Fruit fly (Drosophila melanogaster) whole organism, embryonic: Measurements from ENCODE around the gene CG13482.

ENCODE experiments used
- Adf1 ChIP-seq: fragments of 200-800 bp; sonication (Bioruptor generic); IDR thresholded peaks from 2 replicates; pipeline ENCODE4 v1.3.6; 2022; ENCODE audit warnings: missing biosample characterization, missing genetic modification characterization
- Blimp-1 ChIP-seq: fragments of 200-800 bp; sonication (Bioruptor generic); optimal IDR thresholded peaks from 3 replicates; lab custom pipeline; 2018; ENCODE audit warnings: missing biosample characterization, missing genetic modification characterization, mild to moderate bottlenecking, moderate library complexity, missing genetic modification reagents
- CG10274 ChIP-seq: fragments of 200-800 bp; sonication (Bioruptor generic); optimal IDR thresholded peaks from 3 replicates; lab custom pipeline; 2017; ENCODE audit warnings: missing biosample characterization, mild to moderate bottlenecking, missing genetic modification characterization
- CG11398 ChIP-seq: fragments of 200-800 bp; sonication (Bioruptor generic); optimal IDR thresholded peaks from 2 replicates; lab custom pipeline; 2016; ENCODE audit warnings: missing biosample characterization, missing genetic modification characterization
- CG11696 ChIP-seq: fragments of 200-800 bp; sonication (Bioruptor generic); IDR thresholded peaks from 2 replicates; pipeline ENCODE4 v1.3.6; 2022; ENCODE audit warnings: missing biosample characterization, missing genetic modification characterization
- CG12942 ChIP-seq: fragments of 200-800 bp; sonication (Bioruptor generic); optimal IDR thresholded peaks from 3 replicates; lab custom pipeline; 2016; ENCODE audit warnings: missing biosample characterization, missing genetic modification characterization
- CG13123 ChIP-seq: fragments of 200-800 bp; sonication (Bioruptor generic); optimal IDR thresholded peaks from 2 replicates; lab custom pipeline; 2016; ENCODE audit warnings: missing biosample characterization, missing genetic modification characterization
- CG13624 ChIP-seq: fragments of 200-800 bp; sonication (Bioruptor generic); optimal IDR thresholded peaks from 2 replicates; lab custom pipeline; 2016; ENCODE audit warnings: missing biosample characterization, missing genetic modification characterization
- CG15601 ChIP-seq: fragments of 200-800 bp; sonication (Bioruptor generic); optimal IDR thresholded peaks from 3 replicates; lab custom pipeline; 2019; ENCODE audit warnings: missing biosample characterization, mild to moderate bottlenecking, missing genetic modification characterization, moderate library complexity
- CG15696 ChIP-seq: fragments of 200-800 bp; sonication (Bioruptor generic); optimal IDR thresholded peaks from 2 replicates; lab custom pipeline; 2019; ENCODE audit warnings: missing biosample characterization, mild to moderate bottlenecking, missing genetic modification characterization, moderate library complexity
- CG17912 ChIP-seq: fragments of 200-800 bp; sonication (Bioruptor generic); optimal IDR thresholded peaks from 2 replicates; lab custom pipeline; 2018; ENCODE audit warnings: missing biosample characterization, mild to moderate bottlenecking, missing genetic modification characterization
- CG18262 ChIP-seq: fragments of 200-800 bp; optimal IDR thresholded peaks from 3 replicates; lab custom pipeline; 2019; ENCODE audit warnings: missing biosample characterization, mild to moderate bottlenecking, missing genetic modification characterization, moderate library complexity
- CG18619 ChIP-seq: fragments of 200-800 bp; sonication (Bioruptor generic); optimal IDR thresholded peaks from 3 replicates; lab custom pipeline; 2017; ENCODE audit warnings: missing biosample characterization, mild to moderate bottlenecking, missing genetic modification characterization
- CG2120 ChIP-seq: fragments of 200-800 bp; sonication (Bioruptor generic); optimal IDR thresholded peaks from 3 replicates; lab custom pipeline; 2016; ENCODE audit warnings: missing biosample characterization, missing genetic modification characterization
- CG2889 ChIP-seq: fragments of 200-800 bp; sonication (Bioruptor generic); IDR thresholded peaks from 3 replicates; pipeline ENCODE4 v1.3.6; 2022; ENCODE audit warnings: missing biosample characterization, missing genetic modification characterization
- CG30403 ChIP-seq: fragments of 200-800 bp; sonication (Bioruptor generic); optimal IDR thresholded peaks from 3 replicates; lab custom pipeline; 2016; ENCODE audit warnings: missing biosample characterization, missing genetic modification characterization
- CG34376 ChIP-seq: fragments of 200-800 bp; sonication (Bioruptor generic); optimal IDR thresholded peaks from 2 replicates; lab custom pipeline; 2018; ENCODE audit warnings: missing biosample characterization, mild to moderate bottlenecking, missing genetic modification characterization
- CG34422 ChIP-seq: fragments of 200-800 bp; sonication (Bioruptor generic); IDR thresholded peaks from 3 replicates; pipeline ENCODE4 v1.3.6; 2022; ENCODE audit warnings: missing biosample characterization, missing genetic modification characterization
- CG42726 ChIP-seq: fragments of 200-800 bp; sonication (Bioruptor generic); IDR thresholded peaks from 2 replicates; pipeline ENCODE4 v1.3.6; 2022; ENCODE audit warnings: missing biosample characterization, missing genetic modification characterization; ENCODE audit not compliant: partially characterized antibody
- CG4730 ChIP-seq: fragments of 200-800 bp; sonication (Bioruptor generic); IDR thresholded peaks from 2 replicates; pipeline ENCODE4 v1.3.6; 2022; ENCODE audit warnings: missing biosample characterization, missing genetic modification characterization
- CG4820 ChIP-seq: fragments of 200-800 bp; sonication (Bioruptor generic); optimal IDR thresholded peaks from 3 replicates; lab custom pipeline; 2016; ENCODE audit warnings: missing biosample characterization, missing genetic modification characterization
- CG6272 ChIP-seq: fragments of 200-800 bp; sonication (Bioruptor generic); IDR thresholded peaks from 2 replicates; pipeline ENCODE4 v1.3.6; 2022; ENCODE audit warnings: missing biosample characterization, missing genetic modification characterization
- CG7839 ChIP-seq: fragments of 200-800 bp; sonication (Bioruptor generic); optimal IDR thresholded peaks from 3 replicates; lab custom pipeline; 2018; ENCODE audit warnings: missing biosample characterization, mild to moderate bottlenecking, missing genetic modification characterization, moderate library complexity
- CG8478 ChIP-seq: fragments of >200 bp; optimal IDR thresholded peaks from 2 replicates; lab custom pipeline; 2018
- CG9727 ChIP-seq: fragments of 200-800 bp; sonication (Bioruptor generic); optimal IDR thresholded peaks from 3 replicates; lab custom pipeline; 2017; ENCODE audit warnings: missing biosample characterization, mild to moderate bottlenecking, missing genetic modification characterization
- Chrac-16 ChIP-seq: fragments of 200-800 bp; sonication (Bioruptor generic); optimal IDR thresholded peaks from 3 replicates; lab custom pipeline; 2016; ENCODE audit warnings: missing biosample characterization, missing genetic modification characterization
- CkIIα-i1 ChIP-seq: fragments of 200-800 bp; sonication (Bioruptor generic); IDR thresholded peaks from 2 replicates; pipeline ENCODE4 v1.3.6; 2022; ENCODE audit warnings: missing biosample characterization, missing genetic modification characterization
- Gug ChIP-seq: fragments of 200-800 bp; sonication (Bioruptor generic); IDR thresholded peaks from 4 replicates; pipeline ENCODE4 v1.3.6; 2022; ENCODE audit warnings: missing biosample characterization, missing genetic modification characterization
- HLH3B ChIP-seq: fragments of 200-800 bp; sonication (Bioruptor generic); IDR thresholded peaks from 2 replicates; pipeline ENCODE4 v1.3.6; 2022; ENCODE audit warnings: missing biosample characterization, missing genetic modification characterization
- Hand ChIP-seq: fragments of 200-800 bp; sonication (Bioruptor generic); optimal IDR thresholded peaks from 2 replicates; lab custom pipeline; 2017; ENCODE audit warnings: mild to moderate bottlenecking, missing biosample characterization, missing genetic modification reagents, missing genetic modification characterization
- Lim3 ChIP-seq: fragments of 200-800 bp; sonication (Bioruptor generic); IDR thresholded peaks from 2 replicates; pipeline ENCODE4 v1.3.6; 2022; ENCODE audit warnings: missing biosample characterization, missing genetic modification characterization
- Max ChIP-seq: fragments of 200-800 bp; sonication (Bioruptor generic); optimal IDR thresholded peaks from 2 replicates; lab custom pipeline; 2016; ENCODE audit warnings: missing biosample characterization, mild to moderate bottlenecking, missing genetic modification characterization
- Ravus ChIP-seq: fragments of 200-800 bp; sonication (Bioruptor generic); IDR thresholded peaks from 2 replicates; pipeline ENCODE4 v1.3.6; 2022; ENCODE audit warnings: missing biosample characterization, missing genetic modification characterization
- Side ChIP-seq: fragments of 200-800 bp; sonication (Bioruptor generic); optimal IDR thresholded peaks from 2 replicates; lab custom pipeline; 2016; ENCODE audit warnings: missing biosample characterization, missing genetic modification characterization
- Usf ChIP-seq: fragments of 200-800 bp; sonication (Bioruptor generic); optimal IDR thresholded peaks from 2 replicates; lab custom pipeline; 2017; ENCODE audit warnings: missing genotype, missing biosample characterization, missing genetic modification characterization
- Xbp1 ChIP-seq: fragments of 200-800 bp; sonication (Bioruptor generic); optimal IDR thresholded peaks from 3 replicates; lab custom pipeline; 2016; ENCODE audit warnings: missing biosample characterization, mild to moderate bottlenecking, missing genetic modification characterization
- amos ChIP-seq: fragments of 200-800 bp; sonication (Bioruptor generic); IDR thresholded peaks from 2 replicates; pipeline ENCODE4 v1.3.6; 2022; ENCODE audit warnings: missing biosample characterization, missing genetic modification characterization; ENCODE audit not compliant: partially characterized antibody
- ato ChIP-seq: fragments of 200-800 bp; sonication (Bioruptor generic); IDR thresholded peaks from 2 replicates; pipeline ENCODE4 v1.3.6; 2022; ENCODE audit warnings: missing biosample characterization, missing genetic modification characterization; ENCODE audit not compliant: partially characterized antibody
- chinmo ChIP-seq: fragments of 200-800 bp; sonication (Bioruptor generic); IDR thresholded peaks from 4 replicates; pipeline ENCODE4 v1.3.6; 2022; ENCODE audit warnings: missing biosample characterization, missing genetic modification characterization; ENCODE audit not compliant: partially characterized antibody
- da ChIP-seq: fragments of 200-800 bp; sonication (Bioruptor generic); optimal IDR thresholded peaks from 2 replicates; lab custom pipeline; 2016; ENCODE audit warnings: missing biosample characterization, missing genetic modification characterization
- dm ChIP-seq: fragments of 200-800 bp; sonication (Bioruptor generic); optimal IDR thresholded peaks from 3 replicates; lab custom pipeline; 2016; ENCODE audit warnings: missing biosample characterization, missing genetic modification characterization
- grn ChIP-seq: fragments of 200-800 bp; sonication (Bioruptor generic); optimal IDR thresholded peaks from 3 replicates; lab custom pipeline; 2017; ENCODE audit warnings: missing biosample characterization, missing genetic modification characterization
- hb ChIP-seq: fragments of 200-800 bp; sonication (Bioruptor generic); IDR thresholded peaks from 3 replicates; pipeline ENCODE4 v1.3.6; 2022; ENCODE audit warnings: missing biosample characterization, missing genetic modification characterization; ENCODE audit not compliant: partially characterized antibody
- luna ChIP-seq: fragments of 200-800 bp; sonication (Bioruptor generic); optimal IDR thresholded peaks from 2 replicates; lab custom pipeline; 2016; ENCODE audit warnings: missing biosample characterization, missing genetic modification characterization
- psq ChIP-seq: fragments of 200-800 bp; sonication (Bioruptor generic); optimal IDR thresholded peaks from 2 replicates; lab custom pipeline; 2017; ENCODE audit warnings: missing biosample characterization, missing genetic modification characterization
- sc ChIP-seq, 3 experiments: fragments of >200 bp in 2 of 3; fragments of 200-800 bp in 1 of 3; sonication (Bioruptor generic) in 1 of 3; optimal IDR thresholded peaks; 2 replicates in 2 of 3; 3 replicates in 1 of 3; lab custom pipeline; 2017; ENCODE audit warnings: mild to moderate bottlenecking in 1 of 3, missing biosample characterization in 1 of 3, missing genetic modification characterization in 1 of 3, missing genetic modification reagents in 1 of 3
- slou ChIP-seq: fragments of 200-800 bp; sonication (Bioruptor generic); optimal IDR thresholded peaks from 3 replicates; lab custom pipeline; 2016; ENCODE audit warnings: missing biosample characterization, missing genetic modification characterization
- ttk ChIP-seq: fragments of 200-800 bp; sonication (Bioruptor generic); IDR thresholded peaks from 2 replicates; pipeline ENCODE4 v2.1.2; 2022; ENCODE audit warnings: missing biosample characterization, missing genetic modification characterization
- vfl ChIP-seq: fragments of 200-800 bp; sonication (Bioruptor generic); optimal IDR thresholded peaks from 2 replicates; lab custom pipeline; 2016; ENCODE audit warnings: missing biosample characterization, missing genetic modification characterization
- vvl ChIP-seq: fragments of 200-800 bp; sonication (Bioruptor generic); IDR thresholded peaks from 2 replicates; pipeline ENCODE4 v1.3.6; 2022; ENCODE audit warnings: missing biosample characterization, missing genetic modification characterization

The CG13482 gene

dm6 chr3L:14359815-14360719 is 30.9 kb downstream of the CG13482 start (continued):
- TF ChIP-seq CG17912, result no peak
- TF ChIP-seq Xbp1 (GFP tag; lab: Kevin White, UChicago), result no peak
- no peak for TF ChIP-seq Usf (GFP tag; lab: Kevin White, UChicago)
- TF ChIP-seq da (GFP tag; lab: Kevin White, UChicago), result no peak
- TF ChIP-seq CkIIα-i1 (GFP tag; lab: Robert Waterston, UW), result no peak
- TF ChIP-seq CG6272, result no peak
- TF ChIP-seq CG11398 (GFP tag; lab: Kevin White, UChicago), result no peak
- TF ChIP-seq CG2120 (GFP tag; lab: Kevin White, UChicago), result no peak
- no peak for TF ChIP-seq psq (GFP tag; lab: Kevin White, UChicago)
- TF ChIP-seq CG11696, result no peak
- TF ChIP-seq Gug, result no peak
- no peak for TF ChIP-seq vfl (GFP tag; lab: Kevin White, UChicago)
- TF ChIP-seq slou (GFP tag; lab: Kevin White, UChicago), result no peak
- peak; percentile 32; the same call in 1 of the 2 replicates for TF ChIP-seq vvl (GFP tag; lab: Robert Waterston, UW)
- TF ChIP-seq CG15601, result no peak
- TF ChIP-seq CG18619 (GFP tag; lab: Kevin White, UChicago), result no peak
- TF ChIP-seq dm (GFP tag; lab: Kevin White, UChicago), result no peak
- TF ChIP-seq CG34422 (GFP tag; lab: Robert Waterston, UW), result no peak
- no peak for TF ChIP-seq Ravus (GFP tag; lab: Robert Waterston, UW)
- no peak for TF ChIP-seq Lim3 (GFP tag; lab: Robert Waterston, UW)
- peak; percentile 38 for TF ChIP-seq Blimp-1
- TF ChIP-seq CG15696 (tag; lab: Kevin White, UChicago), result no peak
- no peak for TF ChIP-seq luna (GFP tag; lab: Kevin White, UChicago)
- no peak for TF ChIP-seq Side
- TF ChIP-seq CG10274 (GFP tag; lab: Kevin White, UChicago), result no peak
- 0 out of 2 replicates have a peak, but pooled peaks have one; percentile 9 for TF ChIP-seq HLH3B (GFP tag; lab: Robert Waterston, UW)
- no peak for TF ChIP-seq CG4820 (GFP tag; lab: Kevin White, UChicago)
- no peak for TF ChIP-seq CG42726 (GFP tag; lab: Robert Waterston, UW)
- TF ChIP-seq ato (GFP tag; lab: Robert Waterston, UW), result no peak
- no peak for TF ChIP-seq CG12942
- TF ChIP-seq ttk (GFP tag; lab: Robert Waterston, UW), result no peak
- TF ChIP-seq CG7839 (tag; lab: Kevin White, UChicago), result no peak
- TF ChIP-seq sc (optimal IDR thresholded peaks at IDR 0.05; lab: Kevin White, UChicago), result no peak
- TF ChIP-seq sc (GFP tag; optimal IDR thresholded peaks at IDR 0.05; lab: Kevin White, UChicago), result no peak
- TF ChIP-seq CG2889, result no peak
- TF ChIP-seq CG34376 (GFP tag; lab: Kevin White, UChicago), result no peak
- TF ChIP-seq Hand (GFP tag; lab: Kevin White, UChicago), result no peak
- no peak for TF ChIP-seq CG9727 (GFP tag; lab: Kevin White, UChicago)
- peak; percentile 45 for TF ChIP-seq CG18262 (tag; lab: Kevin White, UChicago)
- no peak for TF ChIP-seq amos (GFP tag; lab: Robert Waterston, UW)
- no peak for TF ChIP-seq grn
- TF ChIP-seq hb (GFP tag; lab: Robert Waterston, UW), result no peak
- no peak for TF ChIP-seq CG13123 (GFP tag; lab: Kevin White, UChicago)
- TF ChIP-seq Adf1 (GFP tag; lab: Robert Waterston, UW), result no peak
- TF ChIP-seq CG13624 (GFP tag; lab: Kevin White, UChicago), result no peak
- TF ChIP-seq CG30403 (GFP tag; lab: Kevin White, UChicago), result no peak
- TF ChIP-seq CG4730 (GFP tag; lab: Robert Waterston, UW), result no peak
- no peak for TF ChIP-seq Chrac-16 (GFP tag; lab: Kevin White, UChicago)
- no peak for TF ChIP-seq Max (GFP tag; lab: Kevin White, UChicago)
- TF ChIP-seq CG8478 (lab: Kevin White, UChicago), result no peak
- TF ChIP-seq chinmo (GFP tag; lab: Robert Waterston, UW), result no peak
